Fruit fly (Drosophila melanogaster) whole organism: Measurements from ENCODE around the gene sunn.

Experiments
- CG8478 ChIP-seq: fragments of >200 bp; optimal IDR thresholded peaks from 2 replicates; lab custom pipeline; 2018; ENCODE audit warnings: inconsistent platforms
- Dll ChIP-seq: fragments of >200 bp; optimal IDR thresholded peaks from 2 replicates; lab custom pipeline; 2017
- EcR ChIP-seq, 2 experiments: fragments of >200 bp; optimal IDR thresholded peaks; 2 replicates each; lab custom pipeline; 2017; ENCODE audit warnings: missing biosample characterization in 2 of 2, missing genetic modification characterization in 2 of 2, missing genetic modification reagents in 2 of 2
- pan ChIP-seq: fragments of >200 bp; optimal IDR thresholded peaks from 2 replicates; lab custom pipeline; 2017
- psq ChIP-seq: fragments of >200 bp; optimal IDR thresholded peaks from 2 replicates; lab custom pipeline; 2017
- usp ChIP-seq: fragments of >200 bp; optimal IDR thresholded peaks from 2 replicates; lab custom pipeline; 2017; ENCODE audit warnings: missing biosample characterization, missing genetic modification characterization, mixed read lengths

- TF ChIP-seq EcR (GFP tag; optimal IDR thresholded peaks at IDR 0.05; lab: Kevin White, UChicago) (no peak), pan (lab: Kevin White, UChicago) (no peak), CG8478 (lab: Kevin White, UChicago) (no peak), usp (no peak), Dll (lab: Kevin White, UChicago) (no peak), psq (lab: Kevin White, UChicago) (no peak)
These were observed 42.3 kb upstream of the sunn start for dm6 chr3L:11685876-11686275.
